Fruit fly (Drosophila melanogaster) whole organism, embryonic: ENCODE measurements around the gene in.

Experiments used
- Awh ChIP-seq: fragments of 200-800 bp; sonication (Bioruptor generic); IDR thresholded peaks from 2 replicates; pipeline ENCODE4, ENCODE4 v1.3.6; 2022; ENCODE audit warnings: missing biosample characterization, missing genetic modification characterization
- BtbVII ChIP-seq: fragments of 200-800 bp; sonication (Bioruptor generic); optimal IDR thresholded peaks from 3 replicates; lab custom pipeline; 2017; ENCODE audit warnings: missing biosample characterization, mild to moderate bottlenecking, missing genetic modification characterization
- CG10462 ChIP-seq: fragments of 200-800 bp; sonication (Bioruptor generic); optimal IDR thresholded peaks from 2 replicates; lab custom pipeline; 2016; ENCODE audit warnings: missing biosample characterization, missing genetic modification characterization
- CG11560 ChIP-seq: fragments of 200-800 bp; sonication (Bioruptor generic); IDR thresholded peaks from 3 replicates; pipeline ENCODE4 v1.3.6; 2022; ENCODE audit warnings: missing biosample characterization, missing genetic modification characterization
- CG14014 ChIP-seq: fragments of 200-800 bp; sonication (Bioruptor generic); IDR thresholded peaks from 2 replicates; pipeline ENCODE4 v1.3.6; 2022; ENCODE audit warnings: missing biosample characterization, missing genetic modification characterization
- CG17385 ChIP-seq: fragments of 200-800 bp; sonication (Bioruptor generic); optimal IDR thresholded peaks from 3 replicates; lab custom pipeline; 2018; ENCODE audit warnings: missing biosample characterization, mild to moderate bottlenecking, missing genetic modification characterization
- CG17829 ChIP-seq: fragments of 200-800 bp; optimal IDR thresholded peaks from 2 replicates; lab custom pipeline; 2019; ENCODE audit warnings: missing biosample characterization, mild to moderate bottlenecking, missing genetic modification characterization, moderate library complexity
- CG18599 ChIP-seq: fragments of 200-800 bp; sonication (Bioruptor generic); optimal IDR thresholded peaks from 3 replicates; lab custom pipeline; 2017; ENCODE audit warnings: missing biosample characterization, missing genetic modification characterization, mild to moderate bottlenecking, moderate library complexity, missing genetic modification reagents
- CG2129 ChIP-seq: fragments of 200-800 bp; sonication (Bioruptor generic); IDR thresholded peaks from 2 replicates; pipeline ENCODE4 v1.3.6; 2022; ENCODE audit warnings: missing biosample characterization, missing genetic modification characterization; ENCODE audit not compliant: partially characterized antibody
- CG2199 ChIP-seq: fragments of 200-800 bp; sonication (Bioruptor generic); IDR thresholded peaks from 3 replicates; pipeline ENCODE4 v1.3.6; 2022; ENCODE audit warnings: missing biosample characterization, missing genetic modification characterization
- CG2712 ChIP-seq: fragments of 200-800 bp; optimal IDR thresholded peaks from 3 replicates; lab custom pipeline; 2019; ENCODE audit warnings: missing biosample characterization, mild to moderate bottlenecking, missing genetic modification characterization, moderate library complexity
- CG31224 ChIP-seq: fragments of 200-800 bp; sonication (Bioruptor generic); IDR thresholded peaks from 2 replicates; pipeline ENCODE4 v1.3.6; 2022; ENCODE audit warnings: missing biosample characterization, missing genetic modification characterization
- CG33213 ChIP-seq: fragments of 200-800 bp; sonication (Bioruptor generic); optimal IDR thresholded peaks from 3 replicates; lab custom pipeline; 2016; ENCODE audit warnings: missing biosample characterization, missing genetic modification characterization
- CG4820 ChIP-seq: fragments of 200-800 bp; sonication (Bioruptor generic); optimal IDR thresholded peaks from 3 replicates; lab custom pipeline; 2016; ENCODE audit warnings: missing biosample characterization, missing genetic modification characterization
- CG5953 ChIP-seq: fragments of 200-800 bp; sonication (Bioruptor generic); IDR thresholded peaks from 2 replicates; pipeline ENCODE4 v1.3.6; 2022; ENCODE audit warnings: missing biosample characterization, missing genetic modification characterization
- CG7372 ChIP-seq: fragments of 200-800 bp; sonication (Bioruptor generic); IDR thresholded peaks from 2 replicates; pipeline ENCODE4 v1.3.6; 2022; ENCODE audit warnings: missing biosample characterization, missing genetic modification characterization
- CG7928 ChIP-seq: fragments of 200-800 bp; sonication (Bioruptor generic); optimal IDR thresholded peaks from 2 replicates; lab custom pipeline; 2017; ENCODE audit warnings: missing biosample characterization, mild to moderate bottlenecking, missing genetic modification characterization
- CG7963 ChIP-seq: fragments of 200-800 bp; sonication (Bioruptor generic); IDR thresholded peaks from 3 replicates; pipeline ENCODE4 v1.3.6; 2022; ENCODE audit warnings: missing biosample characterization, missing genetic modification characterization; ENCODE audit not compliant: partially characterized antibody
- CG7987 ChIP-seq: fragments of 200-800 bp; sonication (Bioruptor generic); optimal IDR thresholded peaks from 2 replicates; lab custom pipeline; 2018; ENCODE audit warnings: missing biosample characterization, mild to moderate bottlenecking, missing genetic modification characterization, moderate library complexity
- CG8290 ChIP-seq, 3 experiments: fragments of 200-800 bp; sonication (Bioruptor generic); optimal IDR thresholded peaks; 2 replicates each; lab custom pipeline; 2016 to 2019; ENCODE audit warnings: missing biosample characterization in 3 of 3, missing genetic modification characterization in 3 of 3, mild to moderate bottlenecking in 2 of 3, moderate library complexity in 1 of 3
- CG8765 ChIP-seq: fragments of 200-800 bp; sonication (Bioruptor generic); IDR thresholded peaks from 2 replicates; pipeline ENCODE4 v1.3.6; 2022; ENCODE audit warnings: missing biosample characterization, missing genetic modification characterization
- D19A ChIP-seq: fragments of 200-800 bp; optimal IDR thresholded peaks from 3 replicates; lab custom pipeline; 2019; ENCODE audit warnings: missing biosample characterization, mild to moderate bottlenecking, missing genetic modification characterization, moderate library complexity
- GATAe ChIP-seq: fragments of 200-800 bp; sonication (Bioruptor generic); conservative IDR thresholded peaks from 2 replicates; pipeline ENCODE4 v1.3.6; 2022; ENCODE audit warnings: missing biosample characterization, missing genetic modification characterization
- Hr78 ChIP-seq, 2 experiments: fragments of 200-800 bp in 1 of 2; fragments of >200 bp in 1 of 2; sonication (Bioruptor generic) in 1 of 2; optimal IDR thresholded peaks; 2 replicates each; lab custom pipeline; 2017 to 2019; ENCODE audit warnings: missing biosample characterization in 2 of 2, missing genetic modification characterization in 2 of 2, mild to moderate bottlenecking in 1 of 2, moderate library complexity in 1 of 2
- Hsf ChIP-seq: fragments of 200-800 bp; sonication (Bioruptor generic); optimal IDR thresholded peaks from 3 replicates; lab custom pipeline; 2016; ENCODE audit warnings: missing biosample characterization, missing genetic modification characterization
- Lim3 ChIP-seq: fragments of 200-800 bp; sonication (Bioruptor generic); IDR thresholded peaks from 2 replicates; pipeline ENCODE4 v1.3.6; 2022; ENCODE audit warnings: missing biosample characterization, missing genetic modification characterization
- Meics ChIP-seq: fragments of 200-800 bp; sonication (Bioruptor generic); optimal IDR thresholded peaks from 2 replicates; lab custom pipeline; 2017; ENCODE audit warnings: missing biosample characterization, mild to moderate bottlenecking, missing genetic modification characterization
- Mes4 ChIP-seq: fragments of 200-800 bp; sonication (Bioruptor generic); optimal IDR thresholded peaks from 2 replicates; lab custom pipeline; 2016; ENCODE audit warnings: missing biosample characterization, missing genetic modification characterization
- NK7.1 ChIP-seq: fragments of 200-800 bp; sonication (Bioruptor generic); optimal IDR thresholded peaks from 3 replicates; lab custom pipeline; 2016; ENCODE audit warnings: missing biosample characterization, missing genetic modification characterization
- Nf-YA ChIP-seq: fragments of 200-800 bp; sonication (Bioruptor generic); IDR thresholded peaks from 2 replicates; pipeline ENCODE4 v1.3.6; 2022; ENCODE audit warnings: missing biosample characterization, missing genetic modification characterization
- PHDP ChIP-seq: fragments of 200-800 bp; sonication (Bioruptor generic); optimal IDR thresholded peaks from 3 replicates; lab custom pipeline; 2018; ENCODE audit warnings: missing biosample characterization, mild to moderate bottlenecking, missing genetic modification characterization, moderate library complexity
- Ptx1 ChIP-seq: fragments of 200-800 bp; sonication (Bioruptor generic); IDR thresholded peaks from 2 replicates; pipeline ENCODE4 v1.3.6; 2022; ENCODE audit warnings: missing biosample characterization, missing genetic modification characterization
- Sry-δ ChIP-seq: fragments of 200-800 bp; sonication (Bioruptor generic); optimal IDR thresholded peaks from 2 replicates; lab custom pipeline; 2016; ENCODE audit warnings: missing biosample characterization, missing genetic modification characterization
- Ssrp ChIP-seq: fragments of 200-800 bp; sonication (Bioruptor generic); optimal IDR thresholded peaks from 2 replicates; lab custom pipeline; 2018; ENCODE audit warnings: missing biosample characterization, mild to moderate bottlenecking, missing genetic modification characterization, moderate library complexity
- TFAM ChIP-seq: fragments of 200-800 bp; sonication (Bioruptor generic); optimal IDR thresholded peaks from 2 replicates; lab custom pipeline; 2017; ENCODE audit warnings: missing biosample characterization, missing genetic modification characterization, inconsistent platforms
- abd-A ChIP-seq: fragments of 200-800 bp; sonication (Bioruptor generic); optimal IDR thresholded peaks from 3 replicates; lab custom pipeline; 2019; ENCODE audit warnings: missing biosample characterization, mild to moderate bottlenecking, missing genetic modification characterization, moderate library complexity
- ac ChIP-seq: fragments of 200-800 bp; sonication (Bioruptor generic); optimal IDR thresholded peaks from 3 replicates; lab custom pipeline; 2017; ENCODE audit warnings: missing biosample characterization, mild to moderate bottlenecking, missing genetic modification characterization
- chinmo ChIP-seq: fragments of 200-800 bp; sonication (Bioruptor generic); IDR thresholded peaks from 4 replicates; pipeline ENCODE4 v1.3.6; 2022; ENCODE audit warnings: missing biosample characterization, missing genetic modification characterization; ENCODE audit not compliant: partially characterized antibody
- crp ChIP-seq, 2 experiments: fragments of 200-800 bp; sonication (Bioruptor generic); optimal IDR thresholded peaks; 2 replicates in 1 of 2; 3 replicates in 1 of 2; lab custom pipeline; 2017; ENCODE audit warnings: missing biosample characterization in 2 of 2, missing genetic modification characterization in 2 of 2, mild to moderate bottlenecking in 1 of 2, moderate library complexity in 1 of 2
- en ChIP-seq: fragments of 200-800 bp; sonication (Bioruptor generic); optimal IDR thresholded peaks from 2 replicates; lab custom pipeline; 2016; ENCODE audit warnings: missing biosample characterization, missing genetic modification characterization
- eve ChIP-seq, 2 experiments: fragments of >200 bp; optimal IDR thresholded peaks; 2 replicates each; lab custom pipeline; 2017; ENCODE audit warnings: missing biosample characterization in 2 of 2, missing genetic modification characterization in 2 of 2
- ftz-f1 ChIP-seq: fragments of 200-800 bp; sonication (Bioruptor generic); optimal IDR thresholded peaks from 2 replicates; lab custom pipeline; 2016; ENCODE audit warnings: missing biosample characterization, missing genetic modification characterization
- grau ChIP-seq: fragments of 200-800 bp; optimal IDR thresholded peaks from 3 replicates; lab custom pipeline; 2019; ENCODE audit warnings: missing biosample characterization, mild to moderate bottlenecking, missing genetic modification characterization, moderate library complexity
- grn ChIP-seq: fragments of 200-800 bp; sonication (Bioruptor generic); optimal IDR thresholded peaks from 3 replicates; lab custom pipeline; 2017; ENCODE audit warnings: missing biosample characterization, missing genetic modification characterization
- sens-2 ChIP-seq: fragments of 200-800 bp; sonication (Bioruptor generic); IDR thresholded peaks from 2 replicates; pipeline ENCODE4 v1.3.6; 2022; ENCODE audit warnings: missing biosample characterization, missing genetic modification characterization
- sisA ChIP-seq: fragments of 200-800 bp; sonication (Bioruptor generic); IDR thresholded peaks from 2 replicates; pipeline ENCODE4 v1.3.6; 2022; ENCODE audit warnings: missing biosample characterization, missing genetic modification characterization
- sr ChIP-seq: fragments of 200-800 bp; sonication (Bioruptor generic); IDR thresholded peaks from 3 replicates; pipeline ENCODE4 v1.3.6; 2022; ENCODE audit warnings: missing biosample characterization, missing genetic modification characterization
- sug ChIP-seq: fragments of 200-800 bp; optimal IDR thresholded peaks from 2 replicates; lab custom pipeline; 2019; ENCODE audit warnings: missing biosample characterization, mild to moderate bottlenecking, missing genetic modification characterization, moderate library complexity
- usp ChIP-seq: fragments of >200 bp; optimal IDR thresholded peaks from 2 replicates; lab custom pipeline; 2017; ENCODE audit warnings: missing biosample characterization, missing genetic modification characterization
- wek ChIP-seq: fragments of 200-800 bp; sonication (Bioruptor generic); optimal IDR thresholded peaks from 3 replicates; lab custom pipeline; 2018; ENCODE audit warnings: missing biosample characterization, mild to moderate bottlenecking, missing genetic modification characterization, moderate library complexity
- wor ChIP-seq: fragments of 200-800 bp; sonication (Bioruptor generic); IDR thresholded peaks from 2 replicates; pipeline ENCODE4 v1.3.6; 2022; ENCODE audit warnings: missing biosample characterization, missing genetic modification characterization

Gene in

DNA sequence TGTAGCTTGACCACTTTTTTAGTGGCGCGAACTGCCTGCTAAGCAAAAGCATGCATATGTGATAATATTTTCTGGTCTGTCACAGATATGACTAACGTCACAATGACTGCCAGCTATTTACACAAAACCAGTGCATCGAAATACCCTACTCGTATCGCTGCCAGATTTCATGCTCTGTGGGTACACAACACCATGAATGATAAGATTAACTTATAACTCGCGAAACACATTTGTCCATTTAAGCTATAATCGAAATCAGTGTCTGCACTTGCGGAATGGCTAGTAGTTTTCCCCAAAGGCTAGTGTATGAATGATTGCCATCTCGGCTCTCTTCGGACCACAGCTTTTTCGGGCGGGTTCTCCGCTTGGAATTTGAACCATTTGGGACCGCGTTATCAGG lies 18.4 kb downstream of the in start (continued):
- no peak for TF ChIP-seq Sry-δ (GFP tag; lab: Kevin White, UChicago)
- TF ChIP-seq CG2712 (tag; lab: Kevin White, UChicago): no peak
- TF ChIP-seq CG33213 (GFP tag; lab: Kevin White, UChicago): no peak
- TF ChIP-seq CG7987 (GFP tag; lab: Kevin White, UChicago): no peak
- TF ChIP-seq CG5953 (GFP tag; lab: Robert Waterston, UW): no peak
- no peak for TF ChIP-seq CG10462 (GFP tag; lab: Kevin White, UChicago)
- TF ChIP-seq ac (GFP tag; lab: Kevin White, UChicago): no peak
- no peak for TF ChIP-seq CG17385 (GFP tag; lab: Kevin White, UChicago)
- TF ChIP-seq eve (GFP tag; optimal IDR thresholded peaks at IDR 0.05; lab: Kevin White, UChicago): no peak
- TF ChIP-seq chinmo (GFP tag; lab: Robert Waterston, UW): peak; percentile 49; the same call in 2 of the 4 replicates
- TF ChIP-seq Lim3: no peak
- no peak for TF ChIP-seq crp (GFP tag; optimal IDR thresholded peaks at IDR 0.05; lab: Kevin White, UChicago)
- no peak for TF ChIP-seq ftz-f1 (GFP tag; lab: Kevin White, UChicago)
- no peak for TF ChIP-seq CG17829
- no peak for TF ChIP-seq CG8290 (GFP tag; optimal IDR thresholded peaks at IDR 0.05; lab: Kevin White, UChicago)
- TF ChIP-seq CG8290 (tag; optimal IDR thresholded peaks at IDR 0.05; lab: Kevin White, UChicago): peak in 1 of 2 experiments; percentile 15
- no peak for TF ChIP-seq Ssrp
- TF ChIP-seq Hsf (GFP tag; lab: Kevin White, UChicago): no peak
- no peak for TF ChIP-seq Mes4 (GFP tag; lab: Kevin White, UChicago)
- no peak for TF ChIP-seq Meics (GFP tag; lab: Kevin White, UChicago)
- no peak for TF ChIP-seq wek (GFP tag; lab: Kevin White, UChicago)
- no peak for TF ChIP-seq abd-A (tag; lab: Kevin White, UChicago)
- no peak for TF ChIP-seq CG14014
- TF ChIP-seq Ptx1 (GFP tag; lab: Robert Waterston, UW): no peak
- TF ChIP-seq en (GFP tag; lab: Kevin White, UChicago): no peak
- TF ChIP-seq CG2129: no peak
- no peak for TF ChIP-seq wor (GFP tag; lab: Robert Waterston, UW)
- no peak for TF ChIP-seq sisA (GFP tag; lab: Robert Waterston, UW)
- TF ChIP-seq GATAe: peak; percentile 58; the same call in 1 of the 2 replicates
- TF ChIP-seq Awh: no peak
- TF ChIP-seq CG7963: no peak
- TF ChIP-seq CG8765 (GFP tag; lab: Robert Waterston, UW): no peak
- no peak for TF ChIP-seq grau (tag; lab: Kevin White, UChicago)
- TF ChIP-seq CG18599 (GFP tag; lab: Kevin White, UChicago): peak; percentile 36
- TF ChIP-seq CG2199 (GFP tag; lab: Robert Waterston, UW): peak; percentile 53; the same call in 1 of the 3 replicates
- peak; percentile 64 for TF ChIP-seq sug (tag; lab: Kevin White, UChicago)
- no peak for TF ChIP-seq CG7928 (GFP tag; lab: Kevin White, UChicago)
- peak; percentile 85 for TF ChIP-seq sens-2 (GFP tag; lab: Robert Waterston, UW)
- no peak for TF ChIP-seq TFAM
- no peak for TF ChIP-seq Nf-YA (GFP tag; lab: Robert Waterston, UW)
- TF ChIP-seq CG4820: no peak
- TF ChIP-seq usp (GFP tag; lab: Kevin White, UChicago): no peak
- TF ChIP-seq NK7.1: no peak
- TF ChIP-seq D19A (tag; lab: Kevin White, UChicago): peak; percentile 47
- TF ChIP-seq CG11560: no peak
- TF ChIP-seq grn (GFP tag; lab: Kevin White, UChicago): peak; percentile 87
- TF ChIP-seq PHDP (tag; lab: Kevin White, UChicago): no peak
- no peak for TF ChIP-seq CG31224 (GFP tag; lab: Robert Waterston, UW)
- no peak for TF ChIP-seq Hr78 (GFP tag; optimal IDR thresholded peaks at IDR 0.05; lab: Kevin White, UChicago)
- TF ChIP-seq BtbVII (GFP tag; lab: Kevin White, UChicago): no peak
- no peak for TF ChIP-seq CG7372 (GFP tag; lab: Robert Waterston, UW)
- no peak for TF ChIP-seq sr (GFP tag; lab: Robert Waterston, UW)
